Fruit fly (Drosophila melanogaster) whole organism: ENCODE results near the gene Adss.

Experiments used
- EcR ChIP-seq, 2 experiments: fragments of >200 bp; optimal IDR thresholded peaks; 2 replicates each; lab custom pipeline; 2017; ENCODE audit warnings: missing biosample characterization in 2 of 2, missing genetic modification characterization in 2 of 2, missing genetic modification reagents in 2 of 2
- pan ChIP-seq: fragments of >200 bp; optimal IDR thresholded peaks from 2 replicates; lab custom pipeline; 2017
- psq ChIP-seq: fragments of >200 bp; optimal IDR thresholded peaks from 2 replicates; lab custom pipeline; 2017
- usp ChIP-seq: fragments of >200 bp; optimal IDR thresholded peaks from 2 replicates; lab custom pipeline; 2017; ENCODE audit warnings: missing biosample characterization, missing genetic modification characterization, mixed read lengths

DNA sequence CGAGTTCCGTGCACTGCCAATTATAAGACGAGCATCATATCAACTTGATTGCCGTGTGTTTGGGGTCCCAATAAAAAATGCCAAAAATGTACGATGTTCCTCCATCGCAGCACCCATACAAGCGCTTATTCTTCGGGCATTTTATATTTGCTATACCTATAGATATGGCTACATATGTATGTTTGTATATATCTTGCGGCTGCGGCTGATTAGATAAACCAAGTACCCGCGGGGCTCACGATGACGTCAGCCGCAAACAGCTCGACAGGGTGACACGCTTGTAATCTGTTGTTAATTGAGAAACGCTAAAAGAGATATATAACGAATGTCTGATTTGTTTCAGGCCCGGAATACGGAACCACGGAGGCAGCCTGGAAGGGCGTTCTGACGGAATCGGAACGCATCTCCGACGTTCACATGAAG is 6.9 kb upstream of the Adss start:
- no peak for TF ChIP-seq EcR (GFP tag; optimal IDR thresholded peaks at IDR 0.05; lab: Kevin White, UChicago)
- no peak for TF ChIP-seq psq (lab: Kevin White, UChicago)
- TF ChIP-seq pan: no peak
- no peak for TF ChIP-seq usp (GFP tag; lab: Kevin White, UChicago)
